Fruit fly (Drosophila melanogaster) whole organism, embryonic: ENCODE measurements around the gene jv.

ENCODE experiments used
- Adf1 ChIP-seq: fragments of 200-800 bp; sonication (Bioruptor generic); IDR thresholded peaks from 2 replicates; pipeline ENCODE4 v1.3.6; 2022; ENCODE audit warnings: missing biosample characterization, missing genetic modification characterization
- Asciz ChIP-seq: fragments of 200-800 bp; sonication (Bioruptor generic); optimal IDR thresholded peaks from 2 replicates; lab custom pipeline; 2017; ENCODE audit warnings: missing biosample characterization, mild to moderate bottlenecking, missing genetic modification characterization, missing genetic modification reagents
- CG10267 ChIP-seq: fragments of 200-800 bp; sonication (Bioruptor generic); optimal IDR thresholded peaks from 2 replicates; lab custom pipeline; 2018; ENCODE audit warnings: missing biosample characterization, mild to moderate bottlenecking, missing genetic modification characterization, moderate library complexity
- CG10462 ChIP-seq: fragments of 200-800 bp; sonication (Bioruptor generic); optimal IDR thresholded peaks from 2 replicates; lab custom pipeline; 2016; ENCODE audit warnings: missing biosample characterization, missing genetic modification characterization
- CG10979 ChIP-seq: fragments of 200-800 bp; sonication (Bioruptor generic); optimal IDR thresholded peaks from 2 replicates; lab custom pipeline; 2018; ENCODE audit warnings: missing biosample characterization, mild to moderate bottlenecking, missing genetic modification characterization, moderate library complexity
- CG12104 ChIP-seq: fragments of 200-800 bp; sonication (Bioruptor generic); optimal IDR thresholded peaks from 3 replicates; lab custom pipeline; 2016; ENCODE audit warnings: missing biosample characterization, missing genetic modification characterization
- CG12744 ChIP-seq: fragments of 200-800 bp; sonication (Bioruptor generic); optimal IDR thresholded peaks from 2 replicates; lab custom pipeline; 2016; ENCODE audit warnings: missing biosample characterization, missing genetic modification characterization
- CG13775 ChIP-seq: fragments of 200-800 bp; sonication (Bioruptor generic); optimal IDR thresholded peaks from 3 replicates; lab custom pipeline; 2017; ENCODE audit warnings: missing biosample characterization, mild to moderate bottlenecking, missing genetic modification characterization
- CG14441 ChIP-seq: fragments of 200-800 bp; sonication (Bioruptor generic); IDR thresholded peaks from 2 replicates; pipeline ENCODE4 v1.3.6; 2022; ENCODE audit warnings: missing biosample characterization, missing genetic modification characterization
- CG1529 ChIP-seq: fragments of 200-800 bp; sonication (Bioruptor generic); optimal IDR thresholded peaks from 3 replicates; lab custom pipeline; 2018; ENCODE audit warnings: missing biosample characterization, missing genetic modification characterization
- CG15514 ChIP-seq: fragments of 200-800 bp; sonication (Bioruptor generic); optimal IDR thresholded peaks from 3 replicates; lab custom pipeline; 2017; ENCODE audit warnings: missing biosample characterization, missing genetic modification characterization, mild to moderate bottlenecking, moderate library complexity, missing genetic modification reagents
- CG17361 ChIP-seq: fragments of 200-800 bp; sonication (Bioruptor generic); IDR thresholded peaks from 3 replicates; pipeline ENCODE4 v1.3.6; 2022; ENCODE audit warnings: missing biosample characterization, missing genetic modification characterization
- CG2199 ChIP-seq: fragments of 200-800 bp; sonication (Bioruptor generic); IDR thresholded peaks from 3 replicates; pipeline ENCODE4 v1.3.6; 2022; ENCODE audit warnings: missing biosample characterization, missing genetic modification characterization
- CG31441 ChIP-seq: fragments of 200-800 bp; sonication (Bioruptor generic); IDR thresholded peaks from 2 replicates; pipeline ENCODE4 v1.3.6; 2022; ENCODE audit warnings: missing biosample characterization, missing genetic modification characterization
- CG33557 ChIP-seq: fragments of 200-800 bp; sonication (Bioruptor generic); optimal IDR thresholded peaks from 2 replicates; lab custom pipeline; 2019; ENCODE audit warnings: missing biosample characterization, mild to moderate bottlenecking, missing genetic modification characterization, moderate library complexity
- CG3847 ChIP-seq: fragments of 200-800 bp; sonication (Bioruptor generic); IDR thresholded peaks from 2 replicates; pipeline ENCODE4 v1.3.6; 2022; ENCODE audit warnings: missing biosample characterization, missing genetic modification characterization
- CG42726 ChIP-seq: fragments of 200-800 bp; sonication (Bioruptor generic); IDR thresholded peaks from 2 replicates; pipeline ENCODE4 v1.3.6; 2022; ENCODE audit warnings: missing biosample characterization, missing genetic modification characterization; ENCODE audit not compliant: partially characterized antibody
- CG6765 ChIP-seq: fragments of 200-800 bp; sonication (Bioruptor generic); optimal IDR thresholded peaks from 3 replicates; lab custom pipeline; 2017; ENCODE audit warnings: missing biosample characterization, mild to moderate bottlenecking, missing genetic modification characterization
- CG7786 ChIP-seq: fragments of 200-800 bp; sonication (Bioruptor generic); optimal IDR thresholded peaks from 2 replicates; lab custom pipeline; 2016; ENCODE audit warnings: missing biosample characterization, missing genetic modification characterization
- CG7987 ChIP-seq: fragments of 200-800 bp; sonication (Bioruptor generic); optimal IDR thresholded peaks from 2 replicates; lab custom pipeline; 2018; ENCODE audit warnings: missing biosample characterization, mild to moderate bottlenecking, missing genetic modification characterization, moderate library complexity
- CG8944 ChIP-seq: fragments of 200-800 bp; sonication (Bioruptor generic); optimal IDR thresholded peaks from 3 replicates; lab custom pipeline; 2016; ENCODE audit warnings: missing biosample characterization, missing genetic modification characterization
- CG9876 ChIP-seq: fragments of 200-800 bp; sonication (Bioruptor generic); optimal IDR thresholded peaks from 2 replicates; lab custom pipeline; 2016; ENCODE audit warnings: missing biosample characterization, missing genetic modification characterization
- CoRest ChIP-seq: fragments of 200-800 bp; sonication (Bioruptor generic); optimal IDR thresholded peaks from 3 replicates; lab custom pipeline; 2018; ENCODE audit warnings: missing biosample characterization, mild to moderate bottlenecking, missing genetic modification characterization, moderate library complexity
- D19B ChIP-seq: fragments of 200-800 bp; sonication (Bioruptor generic); optimal IDR thresholded peaks from 2 replicates; lab custom pipeline; 2017; ENCODE audit warnings: missing biosample characterization, mild to moderate bottlenecking, missing genetic modification characterization
- H2.0 ChIP-seq: fragments of 200-800 bp; sonication (Bioruptor generic); IDR thresholded peaks from 2 replicates; pipeline ENCODE4 v1.3.6; 2022; ENCODE audit warnings: missing biosample characterization, missing genetic modification characterization
- HmgD ChIP-seq: fragments of 200-800 bp; sonication (Bioruptor generic); optimal IDR thresholded peaks from 3 replicates; lab custom pipeline; 2016; ENCODE audit warnings: missing biosample characterization, missing genetic modification characterization
- Hr3 ChIP-seq: fragments of 200-800 bp; sonication (Bioruptor generic); optimal IDR thresholded peaks from 3 replicates; lab custom pipeline; 2016; ENCODE audit warnings: missing biosample characterization, missing genetic modification characterization
- Hr51 ChIP-seq, 2 experiments: fragments of 200-800 bp; sonication (Bioruptor generic); optimal IDR thresholded peaks; 2 replicates in 1 of 2; 3 replicates in 1 of 2; lab custom pipeline; 2016 to 2018; ENCODE audit warnings: missing biosample characterization in 2 of 2, missing genetic modification characterization in 2 of 2, mild to moderate bottlenecking in 1 of 2, moderate library complexity in 1 of 2
- Mes4 ChIP-seq: fragments of 200-800 bp; sonication (Bioruptor generic); optimal IDR thresholded peaks from 2 replicates; lab custom pipeline; 2016; ENCODE audit warnings: missing biosample characterization, missing genetic modification characterization
- Stat92E ChIP-seq, 3 experiments: fragments of >200 bp in 2 of 3; fragments of 200-800 bp in 1 of 3; sonication (Bioruptor generic) in 1 of 3; optimal IDR thresholded peaks; 2 replicates each; lab custom pipeline; 2017 to 2019; ENCODE audit warnings: missing biosample characterization in 3 of 3, missing genetic modification characterization in 3 of 3, mild to moderate bottlenecking in 1 of 3, moderate library complexity in 1 of 3
- ato ChIP-seq: fragments of 200-800 bp; sonication (Bioruptor generic); IDR thresholded peaks from 2 replicates; pipeline ENCODE4 v1.3.6; 2022; ENCODE audit warnings: missing biosample characterization, missing genetic modification characterization; ENCODE audit not compliant: partially characterized antibody
- bsh ChIP-seq, 2 experiments: fragments of 200-800 bp; sonication (Bioruptor generic); optimal IDR thresholded peaks; 2 replicates each; lab custom pipeline; 2017 to 2018; ENCODE audit warnings: mild to moderate bottlenecking in 2 of 2, missing biosample characterization in 2 of 2, missing genetic modification characterization in 2 of 2, moderate library complexity in 1 of 2
- cad ChIP-seq: fragments of >200 bp; optimal IDR thresholded peaks from 2 replicates; lab custom pipeline; 2017; ENCODE audit warnings: missing biosample characterization, missing genetic modification characterization
- da ChIP-seq: fragments of 200-800 bp; sonication (Bioruptor generic); optimal IDR thresholded peaks from 2 replicates; lab custom pipeline; 2016; ENCODE audit warnings: missing biosample characterization, missing genetic modification characterization
- dimm ChIP-seq: fragments of 200-800 bp; sonication (Bioruptor generic); IDR thresholded peaks from 2 replicates; pipeline ENCODE4 v1.3.6; 2022; ENCODE audit warnings: missing biosample characterization, missing genetic modification characterization
- dm ChIP-seq: fragments of 200-800 bp; sonication (Bioruptor generic); optimal IDR thresholded peaks from 3 replicates; lab custom pipeline; 2016; ENCODE audit warnings: missing biosample characterization, missing genetic modification characterization
- ewg ChIP-seq: fragments of 200-800 bp; sonication (Bioruptor generic); optimal IDR thresholded peaks from 3 replicates; lab custom pipeline; 2017; ENCODE audit warnings: mild to moderate bottlenecking, missing biosample characterization, missing genetic modification reagents, missing genetic modification characterization
- fd3F ChIP-seq: fragments of 200-800 bp; sonication (Bioruptor generic); optimal IDR thresholded peaks from 2 replicates; lab custom pipeline; 2018; ENCODE audit warnings: missing biosample characterization, mild to moderate bottlenecking, missing genetic modification characterization, moderate library complexity
- grn ChIP-seq: fragments of 200-800 bp; sonication (Bioruptor generic); optimal IDR thresholded peaks from 3 replicates; lab custom pipeline; 2017; ENCODE audit warnings: missing biosample characterization, missing genetic modification characterization
- hb ChIP-seq: fragments of 200-800 bp; sonication (Bioruptor generic); IDR thresholded peaks from 3 replicates; pipeline ENCODE4 v1.3.6; 2022; ENCODE audit warnings: missing biosample characterization, missing genetic modification characterization; ENCODE audit not compliant: partially characterized antibody
- pfk ChIP-seq: fragments of 200-800 bp; sonication (Bioruptor generic); optimal IDR thresholded peaks from 2 replicates; lab custom pipeline; 2018; ENCODE audit warnings: missing biosample characterization, mild to moderate bottlenecking, missing genetic modification characterization, moderate library complexity
- ranshi ChIP-seq: fragments of 200-800 bp; sonication (Bioruptor generic); IDR thresholded peaks from 2 replicates; pipeline ENCODE4 v1.3.6; 2022; ENCODE audit warnings: missing biosample characterization, missing genetic modification characterization
- repo ChIP-seq: fragments of 200-800 bp; sonication (Bioruptor generic); optimal IDR thresholded peaks from 2 replicates; lab custom pipeline; 2016; ENCODE audit warnings: missing biosample characterization, missing genetic modification characterization
- run ChIP-seq: fragments of 200-800 bp; sonication (Bioruptor generic); optimal IDR thresholded peaks from 3 replicates; lab custom pipeline; 2018; ENCODE audit warnings: missing biosample characterization, mild to moderate bottlenecking, missing genetic modification characterization
- sc ChIP-seq, 3 experiments: fragments of >200 bp in 2 of 3; fragments of 200-800 bp in 1 of 3; sonication (Bioruptor generic) in 1 of 3; optimal IDR thresholded peaks; 2 replicates in 2 of 3; 3 replicates in 1 of 3; lab custom pipeline; 2017; ENCODE audit warnings: mild to moderate bottlenecking in 1 of 3, missing biosample characterization in 1 of 3, missing genetic modification characterization in 1 of 3, missing genetic modification reagents in 1 of 3
- tgo ChIP-seq: fragments of 200-800 bp; sonication (Bioruptor generic); IDR thresholded peaks from 3 replicates; pipeline ENCODE4 v1.3.6; 2022; ENCODE audit warnings: missing biosample characterization, missing genetic modification characterization
- trem ChIP-seq: fragments of 200-800 bp; optimal IDR thresholded peaks from 3 replicates; lab custom pipeline; 2019; ENCODE audit warnings: missing biosample characterization, mild to moderate bottlenecking, missing genetic modification characterization, moderate library complexity
- vnd ChIP-seq: fragments of 200-800 bp; sonication (Bioruptor generic); IDR thresholded peaks from 3 replicates; pipeline ENCODE4 v1.3.6; 2022; ENCODE audit warnings: missing biosample characterization, missing genetic modification characterization; ENCODE audit not compliant: partially characterized antibody
- zf30C ChIP-seq: fragments of 200-800 bp; sonication (Bioruptor generic); optimal IDR thresholded peaks from 3 replicates; lab custom pipeline; 2018; ENCODE audit warnings: missing biosample characterization, mild to moderate bottlenecking, missing genetic modification characterization

Gene jv

dm6 chr3L:6608884-6609552 lies 19.7 kb upstream of the jv start, which contains the start of gene axed (continued):
- no peak for TF ChIP-seq grn
- no peak for TF ChIP-seq D19B
- no peak for TF ChIP-seq Hr3 (GFP tag; lab: Kevin White, UChicago)
- no peak for TF ChIP-seq ranshi (GFP tag; lab: Robert Waterston, UW)
- TF ChIP-seq CG10267: no peak
- TF ChIP-seq CG14441: peak; percentile 54; the same call in 1 of the 2 replicates
- 0 out of 2 replicates have a peak, but pooled peaks have one; percentile 23 for TF ChIP-seq H2.0 (GFP tag; lab: Robert Waterston, UW)
- TF ChIP-seq CG2199 (GFP tag; lab: Robert Waterston, UW): no peak
- no peak for TF ChIP-seq vnd (GFP tag; lab: Robert Waterston, UW)
- TF ChIP-seq da (GFP tag; lab: Kevin White, UChicago): no peak
- no peak for TF ChIP-seq Asciz (GFP tag; lab: Kevin White, UChicago)
- TF ChIP-seq Stat92E (GFP tag; optimal IDR thresholded peaks at IDR 0.05; lab: Kevin White, UChicago): no peak
- TF ChIP-seq CG10462: no peak
- no peak for TF ChIP-seq dimm (GFP tag; lab: Robert Waterston, UW)
- TF ChIP-seq repo (GFP tag; lab: Kevin White, UChicago): no peak
- no peak for TF ChIP-seq CG12104 (GFP tag; lab: Kevin White, UChicago)
- TF ChIP-seq CG7987 (GFP tag; lab: Kevin White, UChicago): no peak
- TF ChIP-seq CG33557 (GFP tag; lab: Kevin White, UChicago): no peak
- TF ChIP-seq fd3F (GFP tag; lab: Kevin White, UChicago): peak; percentile 0
- no peak for TF ChIP-seq HmgD (GFP tag; lab: Kevin White, UChicago)
- TF ChIP-seq CoRest (tag; lab: Kevin White, UChicago): no peak
- TF ChIP-seq cad: no peak
- no peak for TF ChIP-seq trem
- TF ChIP-seq CG1529 (GFP tag; lab: Kevin White, UChicago): no peak
- TF ChIP-seq CG17361 (GFP tag; lab: Robert Waterston, UW): no peak
- no peak for TF ChIP-seq dm
- peak in 1 of 2 experiments; percentile 48 for TF ChIP-seq Hr51 (GFP tag; optimal IDR thresholded peaks at IDR 0.05; lab: Kevin White, UChicago)
- no peak for TF ChIP-seq CG10979 (tag; lab: Kevin White, UChicago)
- no peak for TF ChIP-seq sc (optimal IDR thresholded peaks at IDR 0.05; lab: Kevin White, UChicago)
- no peak for TF ChIP-seq sc (GFP tag; optimal IDR thresholded peaks at IDR 0.05; lab: Kevin White, UChicago)
- TF ChIP-seq CG12744 (GFP tag; lab: Kevin White, UChicago): no peak
- TF ChIP-seq zf30C (GFP tag; lab: Kevin White, UChicago): no peak
- no peak for TF ChIP-seq Mes4 (GFP tag; lab: Kevin White, UChicago)
- peak; percentile 47 for TF ChIP-seq CG15514 (GFP tag; lab: Kevin White, UChicago)
- TF ChIP-seq hb: no peak
- TF ChIP-seq CG42726 (GFP tag; lab: Robert Waterston, UW): no peak
- no peak for TF ChIP-seq CG8944 (GFP tag; lab: Kevin White, UChicago)
- TF ChIP-seq CG7786: no peak
- TF ChIP-seq run: no peak
- TF ChIP-seq CG13775 (GFP tag; lab: Kevin White, UChicago): peak; percentile 12
- no peak for TF ChIP-seq ato (GFP tag; lab: Robert Waterston, UW)
- TF ChIP-seq CG6765: peak; percentile 30
- no peak for TF ChIP-seq bsh (GFP tag; optimal IDR thresholded peaks at IDR 0.05; lab: Kevin White, UChicago)
- TF ChIP-seq CG3847 (GFP tag; lab: Robert Waterston, UW): 0 out of 2 replicates have a peak, but pooled peaks have one; percentile 20
- TF ChIP-seq tgo: no peak
- TF ChIP-seq CG9876: no peak
- TF ChIP-seq CG31441 (GFP tag; lab: Robert Waterston, UW): 0 out of 2 replicates have a peak, but pooled peaks have one; percentile 29
- TF ChIP-seq pfk: peak; percentile 15
- TF ChIP-seq ewg: peak; percentile 95
- no peak for TF ChIP-seq Adf1 (GFP tag; lab: Robert Waterston, UW)
